Worm (Caenorhabditis elegans) whole organism, L4/young adult: ENCODE results near the gene srj-53.

Source experiments
- W03F9.2 ChIP-seq: fragments of 150-350 bp; optimal IDR thresholded peaks from 2 replicates; lab custom pipeline; 2014; ENCODE audit warnings: missing biosample characterization, missing genetic modification characterization
- dao-5 ChIP-seq: sonication (generic microtip); optimal IDR thresholded peaks from 2 replicates; lab custom pipeline; 2016; ENCODE audit warnings: missing genotype, missing genetic modification characterization, moderate library complexity, missing compliant biosample characterization
- him-1 ChIP-seq: sonication (generic microtip); optimal IDR thresholded peaks from 2 replicates; lab custom pipeline; 2016; ENCODE audit warnings: missing genotype, missing genetic modification reagents, missing genetic modification characterization, missing compliant biosample characterization

The srj-53 gene

DNA sequence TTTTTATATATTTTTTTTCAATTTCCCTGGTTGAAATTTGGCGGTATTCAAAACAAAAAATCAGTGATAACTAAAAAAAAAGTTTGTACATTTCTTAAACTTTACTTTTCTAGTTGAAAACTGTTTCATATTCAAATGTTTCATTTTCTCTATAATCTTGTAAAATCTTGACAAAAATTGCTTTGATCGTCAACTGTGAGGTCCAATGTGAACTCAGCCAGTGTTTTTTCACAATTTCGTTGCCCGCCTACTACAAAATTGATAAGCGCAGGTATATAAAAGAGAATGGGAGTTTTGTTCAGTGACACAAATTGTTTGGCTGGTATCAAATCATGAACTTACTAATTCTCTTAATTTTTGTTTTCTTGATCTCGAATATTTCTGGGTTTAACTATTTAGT lies 47.6 kb downstream of the srj-53 start, which contains the start of gene ugt-42:
Gene ugt-42, plus strand, starts transcription at position 301 of the 400 bp plus-strand sequence.
- TF ChIP-seq him-1: no peak
- no peak for TF ChIP-seq dao-5
- no peak for TF ChIP-seq W03F9.2 (tag; lab: Kevin White, UChicago)

DNA sequence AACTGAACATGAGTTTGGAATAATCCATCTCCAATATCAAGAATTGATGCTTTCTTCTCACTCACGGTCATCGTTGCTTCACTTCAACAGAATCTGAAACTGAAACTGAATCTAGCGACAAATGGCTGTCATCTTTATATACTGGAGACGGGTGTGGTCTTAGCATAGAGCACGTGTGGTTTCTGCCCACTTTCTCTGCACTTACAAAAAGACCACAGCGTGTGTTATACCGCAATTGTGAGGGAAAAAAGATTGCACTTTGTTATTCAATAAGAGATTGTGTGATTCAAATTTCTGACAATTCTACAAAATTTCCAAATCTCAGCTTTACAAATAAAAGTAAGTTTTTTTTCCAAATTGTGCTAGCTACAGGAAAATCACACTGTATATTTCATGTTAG lies 48.4 kb downstream of the srj-53 start, which contains the start of gene F48G7.12:
Gene F48G7.12, minus strand, starts transcription at position 101 of the 400 bp plus-strand sequence.
- no peak for TF ChIP-seq W03F9.2 (tag; lab: Kevin White, UChicago)
- no peak for TF ChIP-seq dao-5
- no peak for TF ChIP-seq him-1
